Fruit fly (Drosophila melanogaster): ENCODE measurements around the gene CG32192.
A peak's percentile ranks its signal among the peaks of the same experiment; 100 is the strongest.

The CG32192 gene

dm6 chr3L:17992598-17992997 lies 47.5 kb upstream of the CG32192 start:
- TF ChIP-seq CrebA (GFP tag; optimal IDR thresholded peaks at IDR 0.05; ENCODE audit: borderline replicate concordance): no peak
- no peak for TF ChIP-seq Hr78 (GFP tag; optimal IDR thresholded peaks at IDR 0.05)
- TF ChIP-seq CG9705 (GFP tag; optimal IDR thresholded peaks at IDR 0.05): no peak

dm6 chr3L:17993269-17993668 lies 46.8 kb upstream of the CG32192 start:
- no peak for TF ChIP-seq br (GFP tag; optimal IDR thresholded peaks at IDR 0.05)
- TF ChIP-seq lola (GFP tag; optimal IDR thresholded peaks at IDR 0.05): no peak
- no peak for TF ChIP-seq Sp1 (GFP tag; optimal IDR thresholded peaks at IDR 0.05)
- no peak for TF ChIP-seq Abd-B (GFP tag; optimal IDR thresholded peaks at IDR 0.05)
- no peak for TF ChIP-seq dmrt93B (GFP tag; optimal IDR thresholded peaks at IDR 0.05)
- no peak for TF ChIP-seq OdsH (GFP tag; optimal IDR thresholded peaks at IDR 0.05)
- no peak for TF ChIP-seq Rel (GFP tag; optimal IDR thresholded peaks at IDR 0.05)
- TF ChIP-seq Rel (tag; optimal IDR thresholded peaks at IDR 0.05): no peak
- no peak for TF ChIP-seq Dif (GFP tag; optimal IDR thresholded peaks at IDR 0.05; ENCODE audit: partially characterized antibody)
- TF ChIP-seq ey (GFP tag; optimal IDR thresholded peaks at IDR 0.05): no peak
- no peak for TF ChIP-seq Hr83 (GFP tag; optimal IDR thresholded peaks at IDR 0.05; ENCODE audit: poor library complexity, severe bottlenecking)

dm6 chr3L:17993759-17994158 lies 46.4 kb upstream of the CG32192 start:
- TF ChIP-seq dsf (GFP tag; optimal IDR thresholded peaks at IDR 0.05; ENCODE audit: borderline replicate concordance) (no peak), woc (GFP tag; optimal IDR thresholded peaks at IDR 0.05) (no peak), dl (GFP tag; optimal IDR thresholded peaks at IDR 0.05; ENCODE audit: insufficient read depth in 1 of 2, partially characterized antibody in 2 of 2) (no peak), HLH106 (tag; optimal IDR thresholded peaks at IDR 0.05) (no peak), rgr (GFP tag; optimal IDR thresholded peaks at IDR 0.05) (no peak), psq (GFP tag; optimal IDR thresholded peaks at IDR 0.05) (no peak), jim (GFP tag; optimal IDR thresholded peaks at IDR 0.05) (no peak), Mio (GFP tag; optimal IDR thresholded peaks at IDR 0.05) (no peak), br (GFP tag; optimal IDR thresholded peaks at IDR 0.05) (no peak), CG9705 (GFP tag; optimal IDR thresholded peaks at IDR 0.05) (no peak), Dif (GFP tag; optimal IDR thresholded peaks at IDR 0.05; ENCODE audit: partially characterized antibody) (no peak)

dm6 chr3L:17994560-17995202 lies 45.4 kb upstream of the CG32192 start:
- TF ChIP-seq dmrt93B (GFP tag; optimal IDR thresholded peaks at IDR 0.05) (no peak), GATAd (GFP tag; optimal IDR thresholded peaks at IDR 0.05) (no peak), Dfd (GFP tag; optimal IDR thresholded peaks at IDR 0.05) (no peak), Rel (GFP tag; optimal IDR thresholded peaks at IDR 0.05) (no peak), Rel (tag; optimal IDR thresholded peaks at IDR 0.05) (peak; percentile 17), OdsH (GFP tag; optimal IDR thresholded peaks at IDR 0.05) (no peak), h (GFP tag; optimal IDR thresholded peaks at IDR 0.05) (peak; percentile 29)

dm6 chr3L:17995203-17996143 lies 44.6 kb upstream of the CG32192 start:
- TF ChIP-seq Rel (GFP tag; optimal IDR thresholded peaks at IDR 0.05) (no peak), Rel (tag; optimal IDR thresholded peaks at IDR 0.05) (peak; percentile 31), h (GFP tag; optimal IDR thresholded peaks at IDR 0.05) (peak; percentile 9), br (GFP tag; optimal IDR thresholded peaks at IDR 0.05) (no peak), tai (GFP tag; optimal IDR thresholded peaks at IDR 0.05) (peak; percentile 23), ey (GFP tag; optimal IDR thresholded peaks at IDR 0.05) (no peak), fru (GFP tag; optimal IDR thresholded peaks at IDR 0.05) (peak; percentile 19)

dm6 chr3L:17996950-17997349 lies 43.2 kb upstream of the CG32192 start:
- TF ChIP-seq Rel (GFP tag; optimal IDR thresholded peaks at IDR 0.05): no peak
- peak; percentile 72 for TF ChIP-seq Rel (tag; optimal IDR thresholded peaks at IDR 0.05)
- no peak for TF ChIP-seq Sp1 (GFP tag; optimal IDR thresholded peaks at IDR 0.05)

All from whole organism, wandering third instar larva.